Fruit fly (Drosophila melanogaster) ovary, adult (tissue): Measurements from ENCODE around the gene Cpr72Eb.

Experiments
- CG17801 ChIP-seq: fragments of 200-800 bp; optimal IDR thresholded peaks from 2 replicates; lab custom pipeline; 2019; ENCODE audit warnings: missing biosample characterization, mild to moderate bottlenecking, missing genetic modification characterization, moderate library complexity; ENCODE audit not compliant: partially characterized antibody

Cpr72Eb gene

DNA sequence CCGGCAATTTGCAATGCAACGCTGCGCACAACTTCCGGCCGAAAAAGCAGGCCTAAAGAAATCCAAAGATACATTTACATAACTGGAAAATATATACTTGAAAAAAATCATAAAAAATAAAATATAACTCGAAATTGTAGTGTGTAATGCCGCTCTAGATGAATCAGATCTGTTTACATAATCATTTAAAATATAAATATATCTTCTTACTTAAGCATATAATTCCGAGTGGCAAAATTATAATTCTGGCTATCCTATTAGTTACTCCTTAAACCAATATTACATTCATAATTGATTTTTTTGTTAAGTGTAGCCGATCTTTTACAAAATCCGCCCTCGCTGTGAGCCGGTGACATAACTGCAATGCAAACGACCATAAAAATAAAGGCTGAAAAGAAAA lies 25.2 kb upstream of the Cpr72Eb start:
- no peak for TF ChIP-seq CG17801 (GFP tag; lab: Kevin White, UChicago)

- no peak for TF ChIP-seq CG17801 (GFP tag; lab: Kevin White, UChicago)
These were observed 24.8 kb upstream of the Cpr72Eb start for dm6 chr3L:16339873-16340272.

- no peak for TF ChIP-seq CG17801 (GFP tag; lab: Kevin White, UChicago)
These were observed 18.7 kb upstream of the Cpr72Eb start, which contains the start of gene CG33257 for dm6 chr3L:16346023-16346422. TSS of gene CG33257 (plus strand) at chr3L:16346323.

DNA sequence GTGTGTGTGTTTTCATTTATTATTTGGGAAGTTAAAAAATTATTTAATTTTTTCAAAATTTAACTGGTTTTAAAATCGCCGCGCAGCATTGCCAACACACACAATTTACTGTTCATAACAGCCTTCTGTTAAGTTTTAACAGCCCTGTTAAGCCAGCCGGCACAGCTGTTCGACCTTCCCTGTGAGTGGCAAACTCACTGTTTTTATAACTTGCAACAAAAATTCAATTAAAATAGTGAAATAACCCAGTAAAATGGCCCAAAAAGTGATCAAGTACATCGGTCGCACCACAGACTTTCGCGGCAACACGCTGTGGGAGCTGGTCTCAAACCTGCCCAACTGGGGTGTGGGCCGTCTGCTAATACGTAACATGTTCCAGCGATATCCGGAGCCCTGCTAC lies 16.8 kb upstream of the Cpr72Eb start, which contains the start of gene mRpS34:
TSS of gene mRpS34 (plus strand) at position 161 of the 400 bp plus-strand sequence.
- no peak for TF ChIP-seq CG17801 (GFP tag; lab: Kevin White, UChicago)

- no peak for TF ChIP-seq CG17801 (GFP tag; lab: Kevin White, UChicago)
These were observed 15.0 kb upstream of the Cpr72Eb start for dm6 chr3L:16349686-16350085.

dm6 chr3L:16351770-16352429 lies 12.8 kb upstream of the Cpr72Eb start, which contains the start of the genes Golgin104 and Tcs3:
TSS of gene Golgin104 (minus strand) at chr3L:16351951.
TSS of gene Tcs3 (plus strand) at chr3L:16351991.
- TF ChIP-seq CG17801 (GFP tag; lab: Kevin White, UChicago): no peak

DNA sequence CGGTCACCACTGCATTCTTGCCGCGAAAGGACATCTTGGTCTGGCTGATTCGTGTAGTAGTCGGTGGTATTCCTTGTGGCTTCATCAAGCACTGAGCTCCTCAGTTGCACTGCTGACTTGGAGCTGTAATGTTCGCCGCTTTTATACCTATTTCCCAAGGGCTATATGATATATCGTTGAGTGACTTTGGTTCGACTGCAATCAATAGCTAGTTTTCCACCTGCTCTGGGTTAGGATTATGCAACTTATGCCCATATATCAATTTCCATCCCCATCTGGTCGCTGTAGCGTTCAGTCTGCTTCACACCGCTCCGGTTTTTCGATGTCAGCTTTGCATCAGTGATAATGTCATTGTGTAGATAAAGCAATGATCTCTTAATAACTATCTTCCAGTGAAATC lies 10.5 kb upstream of the Cpr72Eb start, which contains the start of gene Pdh:
TSS of gene Pdh (minus strand) at position 101 of the 400 bp plus-strand sequence.
- no peak for TF ChIP-seq CG17801 (GFP tag; lab: Kevin White, UChicago)

dm6 chr3L:16356171-16356765 lies 8.4 kb upstream of the Cpr72Eb start:
- no peak for TF ChIP-seq CG17801 (GFP tag; lab: Kevin White, UChicago)

DNA sequence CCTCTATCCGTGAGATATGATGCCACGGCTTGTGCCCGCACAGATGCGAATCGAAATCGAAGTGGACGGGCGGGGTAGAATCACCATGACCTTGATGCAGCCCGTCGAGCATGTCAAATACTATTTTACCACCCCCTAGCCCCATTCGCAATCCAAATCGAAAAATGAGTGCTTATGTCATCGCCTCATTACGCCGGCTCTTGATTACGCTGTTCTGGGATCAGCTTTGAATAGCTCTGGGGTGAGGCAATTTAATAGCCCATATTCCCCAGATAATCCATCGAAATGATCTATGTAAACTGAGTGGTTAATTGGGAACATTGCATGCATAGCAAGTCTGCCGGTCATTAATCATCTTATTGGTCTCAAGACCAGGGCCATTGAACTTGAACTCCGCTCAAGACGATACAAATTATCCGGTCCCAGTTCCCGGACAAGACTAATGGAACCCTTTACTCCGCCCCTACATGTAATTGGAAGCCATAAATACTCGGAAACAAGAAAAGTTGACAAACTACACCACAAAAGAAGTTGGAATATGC lies 7.4 kb upstream of the Cpr72Eb start:
- TF ChIP-seq CG17801 (GFP tag; lab: Kevin White, UChicago): no peak

- no peak for TF ChIP-seq CG17801 (GFP tag; lab: Kevin White, UChicago)
These were observed 6.8 kb upstream of the Cpr72Eb start for dm6 chr3L:16357860-16358259.

DNA sequence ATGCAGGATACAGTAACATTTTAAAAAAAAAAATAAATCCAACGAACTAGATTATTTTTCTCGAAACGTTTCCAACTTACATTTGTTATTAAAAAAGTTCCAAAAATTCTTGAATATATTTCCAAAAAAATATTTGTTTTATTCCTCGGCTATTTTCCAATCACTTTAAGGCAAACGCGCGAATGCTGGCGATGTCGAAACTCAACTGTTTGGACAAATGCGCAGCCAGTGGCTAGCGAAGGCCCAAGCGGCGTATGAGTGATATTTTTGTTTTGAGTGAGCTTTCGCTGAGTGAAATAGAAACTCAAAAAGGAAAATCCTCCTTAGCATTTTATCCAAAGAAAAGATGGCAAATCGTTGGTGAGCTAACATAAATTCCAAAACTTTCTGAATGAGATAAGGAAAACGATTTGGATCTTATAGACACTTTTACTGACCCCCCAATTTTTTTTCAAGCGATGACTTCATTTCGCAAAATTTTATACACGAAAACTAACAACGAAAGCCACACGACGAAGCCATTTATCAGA lies 5.4 kb upstream of the Cpr72Eb start, which contains the start of gene ringer:
TSS of gene ringer (minus strand) at position 210 of the 530 bp plus-strand sequence.
- TF ChIP-seq CG17801 (GFP tag; lab: Kevin White, UChicago): no peak

DNA sequence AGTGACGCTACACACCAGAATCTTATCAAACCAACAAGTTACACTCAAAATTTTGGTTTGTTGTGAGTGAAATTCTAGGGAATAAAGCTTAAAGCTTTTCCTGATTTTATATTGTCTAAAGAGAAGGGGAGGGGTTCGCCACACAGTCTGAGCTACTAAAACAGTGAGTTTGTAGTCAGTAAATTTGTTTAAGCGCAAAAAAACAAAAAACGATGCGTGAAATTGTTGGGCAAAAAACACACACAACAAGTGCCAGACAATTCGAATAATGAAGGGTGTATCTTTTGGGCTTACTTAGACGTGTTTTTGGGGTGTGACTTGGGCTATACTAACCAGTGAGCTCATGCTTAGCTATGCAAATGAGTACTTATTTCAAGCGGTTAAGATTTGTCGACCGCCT lies 4.9 kb upstream of the Cpr72Eb start:
- no peak for TF ChIP-seq CG17801 (GFP tag; lab: Kevin White, UChicago)

DNA sequence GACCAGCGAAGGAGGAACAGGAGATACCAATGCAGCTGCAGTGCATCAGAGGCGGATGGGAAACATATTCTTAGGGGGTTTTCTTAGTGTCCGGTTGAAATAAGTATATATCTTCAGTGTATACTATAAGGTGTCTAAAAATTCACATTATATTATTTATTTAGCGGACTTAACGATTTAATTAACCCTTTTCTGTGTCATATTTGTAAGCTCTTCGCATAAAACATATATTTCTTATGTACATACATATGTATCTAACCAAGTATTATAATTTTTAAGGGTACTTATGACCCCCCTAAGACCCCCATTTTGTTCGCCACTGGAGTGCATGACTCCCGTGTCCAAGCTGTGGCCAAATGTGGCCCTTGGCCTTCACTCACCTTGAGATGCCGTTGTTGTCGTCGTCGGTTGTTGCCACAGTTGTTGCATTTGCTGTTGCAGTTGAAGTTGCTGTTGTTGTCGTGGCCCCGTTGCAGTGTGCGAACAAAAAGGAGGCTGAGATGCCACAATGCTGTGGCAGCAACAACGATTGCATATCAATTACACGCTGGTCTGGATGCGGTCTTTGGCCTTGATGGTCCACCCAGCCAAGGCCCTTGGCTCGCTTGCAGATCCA lies 3.4 kb upstream of the Cpr72Eb start:
- no peak for TF ChIP-seq CG17801 (GFP tag; lab: Kevin White, UChicago)

DNA sequence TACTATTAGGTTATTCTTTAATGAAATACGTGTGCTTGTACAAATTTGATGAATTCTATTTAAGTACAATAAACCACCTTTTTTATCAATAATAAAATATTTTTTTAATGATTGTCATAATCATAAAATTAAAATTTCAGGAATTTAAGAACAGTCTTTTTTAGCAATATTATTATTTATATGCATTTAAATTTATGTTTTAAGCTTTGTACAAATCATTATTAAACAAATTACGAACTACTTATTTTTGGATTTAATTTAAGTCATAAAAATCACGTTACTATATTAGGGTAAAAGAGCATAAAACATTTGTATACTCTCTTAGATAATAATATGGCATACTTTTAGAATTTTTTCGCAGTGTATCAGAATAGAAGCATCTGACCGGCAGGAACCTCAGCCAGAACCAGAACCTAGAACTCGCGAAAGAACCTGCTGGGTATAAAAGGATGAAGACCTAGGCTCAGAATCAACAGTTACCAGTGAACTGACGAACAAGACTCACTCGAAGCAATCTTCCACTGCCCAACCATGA lies 2.5 kb upstream of the Cpr72Eb start, which contains the start of gene Cpr72Ea:
TSS of gene Cpr72Ea (plus strand) at position 485 of the 535 bp plus-strand sequence.
- TF ChIP-seq CG17801 (GFP tag; lab: Kevin White, UChicago): no peak

- no peak for TF ChIP-seq CG17801 (GFP tag; lab: Kevin White, UChicago)
These were observed 517 bp upstream of the Cpr72Eb start for dm6 chr3L:16364182-16364581.
